Fruit fly (Drosophila melanogaster) whole organism, embryonic: ENCODE data around the gene CG11634.
A peak's percentile ranks its signal among the peaks of the same experiment; 100 is the strongest.

Experiments used
- Blimp-1 ChIP-seq: fragments of 200-800 bp; sonication (Bioruptor generic); optimal IDR thresholded peaks from 3 replicates; lab custom pipeline; 2018; ENCODE audit warnings: missing biosample characterization, missing genetic modification characterization, mild to moderate bottlenecking, moderate library complexity, missing genetic modification reagents
- CG10274 ChIP-seq: fragments of 200-800 bp; sonication (Bioruptor generic); optimal IDR thresholded peaks from 3 replicates; lab custom pipeline; 2017; ENCODE audit warnings: missing biosample characterization, mild to moderate bottlenecking, missing genetic modification characterization
- CG10565 ChIP-seq: fragments of 200-800 bp; sonication (Bioruptor generic); optimal IDR thresholded peaks from 3 replicates; lab custom pipeline; 2016; ENCODE audit warnings: missing biosample characterization, mild to moderate bottlenecking, missing genetic modification characterization
- CG11247 ChIP-seq: fragments of 200-800 bp; sonication (Bioruptor generic); IDR thresholded peaks from 2 replicates; pipeline ENCODE4 v1.3.6; 2022; ENCODE audit warnings: missing biosample characterization, missing genetic modification characterization
- CG12104 ChIP-seq: fragments of 200-800 bp; sonication (Bioruptor generic); optimal IDR thresholded peaks from 3 replicates; lab custom pipeline; 2016; ENCODE audit warnings: missing biosample characterization, missing genetic modification characterization
- CG12299 ChIP-seq: fragments of 200-800 bp; sonication (Bioruptor generic); optimal IDR thresholded peaks from 2 replicates; lab custom pipeline; 2018; ENCODE audit warnings: missing biosample characterization, mild to moderate bottlenecking, missing genetic modification characterization
- CG12659 ChIP-seq: fragments of 200-800 bp; sonication (Bioruptor generic); optimal IDR thresholded peaks from 3 replicates; lab custom pipeline; 2017; ENCODE audit warnings: mild to moderate bottlenecking, missing biosample characterization, missing genetic modification reagents, missing genetic modification characterization
- CG12769 ChIP-seq: fragments of 200-800 bp; sonication (Bioruptor generic); optimal IDR thresholded peaks from 2 replicates; lab custom pipeline; 2019; ENCODE audit warnings: missing biosample characterization, mild to moderate bottlenecking, missing genetic modification characterization, moderate library complexity
- CG13296 ChIP-seq: fragments of 200-800 bp; sonication (Bioruptor generic); optimal IDR thresholded peaks from 3 replicates; lab custom pipeline; 2018; ENCODE audit warnings: missing biosample characterization, mild to moderate bottlenecking, missing genetic modification characterization
- CG13775 ChIP-seq: fragments of 200-800 bp; sonication (Bioruptor generic); optimal IDR thresholded peaks from 3 replicates; lab custom pipeline; 2017; ENCODE audit warnings: missing biosample characterization, mild to moderate bottlenecking, missing genetic modification characterization
- CG13894 ChIP-seq: fragments of 200-800 bp; sonication (Bioruptor generic); optimal IDR thresholded peaks from 3 replicates; lab custom pipeline; 2018; ENCODE audit warnings: missing biosample characterization, mild to moderate bottlenecking, missing genetic modification characterization, moderate library complexity
- CG15269 ChIP-seq: fragments of 200-800 bp; sonication (Bioruptor generic); optimal IDR thresholded peaks from 2 replicates; lab custom pipeline; 2018; ENCODE audit warnings: missing biosample characterization, mild to moderate bottlenecking, missing genetic modification characterization, moderate library complexity
- CG1529 ChIP-seq: fragments of 200-800 bp; sonication (Bioruptor generic); optimal IDR thresholded peaks from 3 replicates; lab custom pipeline; 2018; ENCODE audit warnings: missing biosample characterization, missing genetic modification characterization
- CG17385 ChIP-seq: fragments of 200-800 bp; sonication (Bioruptor generic); optimal IDR thresholded peaks from 3 replicates; lab custom pipeline; 2018; ENCODE audit warnings: missing biosample characterization, mild to moderate bottlenecking, missing genetic modification characterization
- CG2116 ChIP-seq: fragments of 200-800 bp; sonication (Bioruptor generic); optimal IDR thresholded peaks from 3 replicates; lab custom pipeline; 2018; ENCODE audit warnings: missing biosample characterization, mild to moderate bottlenecking, missing genetic modification characterization
- CG31365 ChIP-seq: fragments of 200-800 bp; sonication (Bioruptor generic); optimal IDR thresholded peaks from 2 replicates; lab custom pipeline; 2018; ENCODE audit warnings: missing biosample characterization, mild to moderate bottlenecking, missing genetic modification characterization
- CG7271 ChIP-seq: fragments of 200-800 bp; sonication (Bioruptor generic); optimal IDR thresholded peaks from 2 replicates; lab custom pipeline; 2018; ENCODE audit warnings: missing biosample characterization, mild to moderate bottlenecking, missing genetic modification characterization, moderate library complexity
- CG7372 ChIP-seq: fragments of 200-800 bp; sonication (Bioruptor generic); IDR thresholded peaks from 2 replicates; pipeline ENCODE4 v1.3.6; 2022; ENCODE audit warnings: missing biosample characterization, missing genetic modification characterization
- CG7556 ChIP-seq: fragments of 200-800 bp; sonication (Bioruptor generic); optimal IDR thresholded peaks from 2 replicates; lab custom pipeline; 2017; ENCODE audit warnings: missing biosample characterization, mild to moderate bottlenecking, missing genetic modification characterization
- CG7745 ChIP-seq: fragments of 200-800 bp; sonication (Bioruptor generic); optimal IDR thresholded peaks from 2 replicates; lab custom pipeline; 2018; ENCODE audit warnings: missing biosample characterization, mild to moderate bottlenecking, missing genetic modification characterization, moderate library complexity
- CG7839 ChIP-seq: fragments of 200-800 bp; sonication (Bioruptor generic); optimal IDR thresholded peaks from 3 replicates; lab custom pipeline; 2018; ENCODE audit warnings: missing biosample characterization, mild to moderate bottlenecking, missing genetic modification characterization, moderate library complexity
- CG7963 ChIP-seq: fragments of 200-800 bp; sonication (Bioruptor generic); IDR thresholded peaks from 3 replicates; pipeline ENCODE4 v1.3.6; 2022; ENCODE audit warnings: missing biosample characterization, missing genetic modification characterization; ENCODE audit not compliant: partially characterized antibody
- CG8944 ChIP-seq: fragments of 200-800 bp; sonication (Bioruptor generic); optimal IDR thresholded peaks from 3 replicates; lab custom pipeline; 2016; ENCODE audit warnings: missing biosample characterization, missing genetic modification characterization
- D19B ChIP-seq: fragments of 200-800 bp; sonication (Bioruptor generic); optimal IDR thresholded peaks from 2 replicates; lab custom pipeline; 2017; ENCODE audit warnings: missing biosample characterization, mild to moderate bottlenecking, missing genetic modification characterization
- Dip2 ChIP-seq: fragments of 200-800 bp; sonication (Bioruptor generic); IDR thresholded peaks from 2 replicates; pipeline ENCODE4 v1.3.6; 2022; ENCODE audit warnings: missing biosample characterization, missing genetic modification characterization
- Hmr ChIP-seq: fragments of 200-800 bp; sonication (Bioruptor generic); optimal IDR thresholded peaks from 3 replicates; lab custom pipeline; 2017; ENCODE audit warnings: mild to moderate bottlenecking, missing biosample characterization, missing genetic modification reagents, missing genetic modification characterization
- NFAT ChIP-seq: fragments of 200-800 bp; sonication (Bioruptor generic); IDR thresholded peaks from 2 replicates; pipeline ENCODE4 v1.3.6; 2022; ENCODE audit warnings: missing biosample characterization, missing genetic modification characterization
- Spps ChIP-seq: fragments of 200-800 bp; sonication (Bioruptor generic); optimal IDR thresholded peaks from 2 replicates; lab custom pipeline; 2018; ENCODE audit warnings: missing biosample characterization, mild to moderate bottlenecking, missing genetic modification characterization
- Taf1 ChIP-seq: fragments of 200-800 bp; sonication (Bioruptor generic); IDR thresholded peaks from 2 replicates; pipeline ENCODE4 v1.3.6; 2022; ENCODE audit warnings: missing biosample characterization, missing genetic modification characterization
- YL-1 ChIP-seq: fragments of 200-800 bp; sonication (Bioruptor generic); optimal IDR thresholded peaks from 3 replicates; lab custom pipeline; 2017; ENCODE audit warnings: missing biosample characterization, mild to moderate bottlenecking, missing genetic modification characterization
- abd-A ChIP-seq: fragments of 200-800 bp; sonication (Bioruptor generic); optimal IDR thresholded peaks from 3 replicates; lab custom pipeline; 2019; ENCODE audit warnings: missing biosample characterization, mild to moderate bottlenecking, missing genetic modification characterization, moderate library complexity
- al ChIP-seq: fragments of 200-800 bp; sonication (Bioruptor generic); IDR thresholded peaks from 2 replicates; pipeline ENCODE4 v1.3.6; 2022; ENCODE audit warnings: missing biosample characterization, missing genetic modification characterization
- dmrt11E ChIP-seq: fragments of 200-800 bp; sonication (Bioruptor generic); optimal IDR thresholded peaks from 3 replicates; lab custom pipeline; 2018; ENCODE audit warnings: missing biosample characterization, mild to moderate bottlenecking, missing genetic modification characterization, moderate library complexity
- en ChIP-seq: fragments of 200-800 bp; sonication (Bioruptor generic); optimal IDR thresholded peaks from 2 replicates; lab custom pipeline; 2016; ENCODE audit warnings: missing biosample characterization, missing genetic modification characterization
- gsb ChIP-seq: fragments of 200-800 bp; sonication (Bioruptor generic); IDR thresholded peaks from 2 replicates; pipeline ENCODE4 v1.3.6; 2022; ENCODE audit warnings: missing biosample characterization, missing genetic modification characterization
- jing ChIP-seq: fragments of 200-800 bp; sonication (Bioruptor generic); optimal IDR thresholded peaks from 2 replicates; lab custom pipeline; 2018; ENCODE audit warnings: missing biosample characterization, mild to moderate bottlenecking, missing genetic modification characterization
- maf-S ChIP-seq: fragments of 200-800 bp; sonication (Bioruptor generic); optimal IDR thresholded peaks from 2 replicates; lab custom pipeline; 2016; ENCODE audit warnings: missing biosample characterization, missing genetic modification characterization
- mam ChIP-seq: fragments of 200-800 bp; sonication (Bioruptor generic); optimal IDR thresholded peaks from 3 replicates; lab custom pipeline; 2016; ENCODE audit warnings: missing biosample characterization, missing genetic modification characterization
- pb ChIP-seq: fragments of 200-800 bp; sonication (Bioruptor generic); optimal IDR thresholded peaks from 3 replicates; lab custom pipeline; 2016; ENCODE audit warnings: missing biosample characterization, missing genetic modification characterization
- peb ChIP-seq: fragments of 200-800 bp; sonication (Bioruptor generic); IDR thresholded peaks from 2 replicates; pipeline ENCODE4 v1.3.6; 2022; ENCODE audit warnings: missing biosample characterization, missing genetic modification characterization
- pita ChIP-seq: fragments of 200-800 bp; sonication (Bioruptor generic); optimal IDR thresholded peaks from 2 replicates; lab custom pipeline; 2017; ENCODE audit warnings: missing biosample characterization, mild to moderate bottlenecking, missing genetic modification characterization
- ranshi ChIP-seq: fragments of 200-800 bp; sonication (Bioruptor generic); IDR thresholded peaks from 2 replicates; pipeline ENCODE4 v1.3.6; 2022; ENCODE audit warnings: missing biosample characterization, missing genetic modification characterization
- rib ChIP-seq: fragments of 200-800 bp; sonication (Bioruptor generic); IDR thresholded peaks from 2 replicates; pipeline ENCODE4 v1.3.6; 2022; ENCODE audit warnings: missing biosample characterization, missing genetic modification characterization
- sc ChIP-seq, 3 experiments: fragments of >200 bp in 2 of 3; fragments of 200-800 bp in 1 of 3; sonication (Bioruptor generic) in 1 of 3; optimal IDR thresholded peaks; 2 replicates in 2 of 3; 3 replicates in 1 of 3; lab custom pipeline; 2017; ENCODE audit warnings: mild to moderate bottlenecking in 1 of 3, missing biosample characterization in 1 of 3, missing genetic modification characterization in 1 of 3, missing genetic modification reagents in 1 of 3
- schlank ChIP-seq: fragments of 200-800 bp; sonication (Bioruptor generic); optimal IDR thresholded peaks from 2 replicates; lab custom pipeline; 2018; ENCODE audit warnings: missing biosample characterization, mild to moderate bottlenecking, missing genetic modification characterization
- shn ChIP-seq: fragments of 200-800 bp; sonication (Bioruptor generic); optimal IDR thresholded peaks from 3 replicates; lab custom pipeline; 2016; ENCODE audit warnings: missing biosample characterization, missing genetic modification characterization
- trh ChIP-seq: fragments of 200-800 bp; sonication (Bioruptor generic); optimal IDR thresholded peaks from 2 replicates; lab custom pipeline; 2016; ENCODE audit warnings: missing biosample characterization, missing genetic modification characterization
- z ChIP-seq: fragments of 200-800 bp; sonication (Bioruptor generic); IDR thresholded peaks from 3 replicates; pipeline ENCODE4 v1.3.6; 2022; ENCODE audit warnings: missing biosample characterization, missing genetic modification characterization

Gene CG11634

DNA sequence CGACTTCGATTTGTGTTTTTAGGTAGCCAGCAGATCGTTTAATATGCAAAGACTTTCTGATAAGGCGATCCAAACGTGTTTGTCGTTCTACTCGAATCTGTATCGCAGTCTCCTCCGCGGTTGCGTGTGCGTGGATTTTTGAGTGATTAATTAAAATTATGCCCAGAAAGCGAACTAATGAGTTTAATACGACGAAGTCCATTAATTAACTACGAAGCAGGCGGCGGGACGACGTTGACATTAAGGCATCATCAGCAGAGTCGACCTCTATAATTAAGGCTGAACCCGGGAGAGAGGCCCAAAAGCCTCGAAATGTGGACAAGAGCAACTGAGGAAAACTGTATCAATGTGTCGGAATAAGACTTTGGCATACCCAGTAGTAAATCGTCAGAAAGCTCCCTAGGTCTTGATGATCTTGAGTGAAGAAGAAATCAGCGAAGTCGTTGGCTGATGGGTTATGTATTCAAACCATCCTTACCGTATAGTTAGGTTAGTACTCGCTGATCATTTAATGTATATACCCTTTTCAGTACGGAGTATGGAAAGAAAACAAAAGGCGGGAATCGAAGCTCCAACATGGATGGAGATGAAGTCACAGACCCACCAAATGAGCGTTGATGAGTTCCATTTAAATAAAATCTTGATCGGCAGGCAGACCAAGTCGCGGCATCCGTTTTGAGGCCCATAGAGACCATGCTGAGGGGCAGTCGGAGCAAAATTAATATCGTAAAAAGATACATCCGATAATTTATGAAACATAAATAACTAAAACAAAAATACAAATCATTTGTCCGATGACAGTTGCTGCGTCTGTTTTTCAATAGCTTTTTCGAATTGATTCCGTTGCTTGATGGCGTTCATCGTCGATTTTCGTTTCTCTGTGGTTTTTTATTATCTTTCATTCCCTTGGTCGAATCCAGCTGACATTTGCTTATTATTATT lies 48.8 kb upstream of the CG11634 start (continued):
- TF ChIP-seq CG7372 (GFP tag; lab: Robert Waterston, UW) (peak; percentile 79), NFAT (GFP tag; lab: Robert Waterston, UW) (peak; percentile 88), CG12769 (tag; lab: Kevin White, UChicago) (peak; percentile 95), CG7271 (tag; lab: Kevin White, UChicago) (no peak), ranshi (GFP tag; lab: Robert Waterston, UW) (peak; percentile 92), rib (peak; percentile 80), shn (GFP tag; lab: Kevin White, UChicago) (peak; percentile 88), al (peak; percentile 83), sc (optimal IDR thresholded peaks at IDR 0.05; lab: Kevin White, UChicago) (no peak), sc (GFP tag; optimal IDR thresholded peaks at IDR 0.05; lab: Kevin White, UChicago) (peak; percentile 89), CG10565 (GFP tag; lab: Kevin White, UChicago) (peak; percentile 34), CG10274 (GFP tag; lab: Kevin White, UChicago) (peak; percentile 73), CG7963 (GFP tag; lab: Robert Waterston, UW) (no peak), CG12299 (tag; lab: Kevin White, UChicago) (peak; percentile 67), maf-S (GFP tag; lab: Kevin White, UChicago) (peak; percentile 84), pita (GFP tag; lab: Kevin White, UChicago) (no peak), CG13296 (GFP tag; lab: Kevin White, UChicago) (peak; percentile 65), Spps (tag; lab: Kevin White, UChicago) (peak; percentile 82), CG2116 (GFP tag; lab: Kevin White, UChicago) (peak; percentile 34), CG13775 (GFP tag; lab: Kevin White, UChicago) (peak; percentile 81), CG1529 (peak; percentile 88), z (GFP tag; lab: Robert Waterston, UW) (0 out of 3 replicates have a peak, but pooled peaks have one; percentile 33), CG15269 (peak; percentile 90), CG12104 (GFP tag; lab: Kevin White, UChicago) (peak; percentile 53), Hmr (GFP tag; lab: Kevin White, UChicago) (peak; percentile 74), CG17385 (GFP tag; lab: Kevin White, UChicago) (peak; percentile 85), dmrt11E (tag; lab: Kevin White, UChicago) (peak; percentile 95), Blimp-1 (GFP tag; lab: Kevin White, UChicago) (peak; percentile 90), peb (GFP tag; lab: Robert Waterston, UW) (peak; percentile 88), Dip2 (peak; percentile 45), CG11247 (peak; percentile 86), CG7556 (peak; percentile 84), schlank (tag; lab: Kevin White, UChicago) (peak; percentile 67), gsb (peak; percentile 77), YL-1 (GFP tag; lab: Kevin White, UChicago) (peak; percentile 25), Taf1 (GFP tag; lab: Robert Waterston, UW) (peak; percentile 67), jing (GFP tag; lab: Kevin White, UChicago) (peak; percentile 94), en (peak; percentile 81), D19B (GFP tag; lab: Kevin White, UChicago) (peak; percentile 97), CG8944 (GFP tag; lab: Kevin White, UChicago) (peak; percentile 93), CG31365 (tag; lab: Kevin White, UChicago) (peak; percentile 79), CG12659 (GFP tag; lab: Kevin White, UChicago) (peak; percentile 84), pb (GFP tag; lab: Kevin White, UChicago) (peak; percentile 93), CG7745 (tag; lab: Kevin White, UChicago) (peak; percentile 72), mam (peak; percentile 91), CG7839 (peak; percentile 95), abd-A (tag; lab: Kevin White, UChicago) (peak; percentile 98), CG13894 (tag; lab: Kevin White, UChicago) (no peak), trh (GFP tag; lab: Kevin White, UChicago) (peak; percentile 86)
